Fruit fly (Drosophila melanogaster) whole organism, embryonic: Measurements from ENCODE around the gene Acp29AB.

Source experiments
- ATbp ChIP-seq: fragments of 200-800 bp; sonication (Bioruptor generic); optimal IDR thresholded peaks from 2 replicates; lab custom pipeline; 2017; ENCODE audit warnings: missing biosample characterization, mild to moderate bottlenecking, missing genetic modification characterization, missing genetic modification reagents
- Adf1 ChIP-seq: fragments of 200-800 bp; sonication (Bioruptor generic); IDR thresholded peaks from 2 replicates; pipeline ENCODE4 v1.3.6; 2022; ENCODE audit warnings: missing biosample characterization, missing genetic modification characterization
- B-H2 ChIP-seq: fragments of 200-800 bp; sonication (Bioruptor generic); optimal IDR thresholded peaks from 2 replicates; lab custom pipeline; 2018; ENCODE audit warnings: missing biosample characterization, mild to moderate bottlenecking, missing genetic modification characterization
- BtbVII ChIP-seq: fragments of 200-800 bp; sonication (Bioruptor generic); optimal IDR thresholded peaks from 3 replicates; lab custom pipeline; 2017; ENCODE audit warnings: missing biosample characterization, mild to moderate bottlenecking, missing genetic modification characterization
- CG10543 ChIP-seq: fragments of 200-800 bp; sonication (Bioruptor generic); optimal IDR thresholded peaks from 3 replicates; lab custom pipeline; 2017; ENCODE audit warnings: missing biosample characterization, mild to moderate bottlenecking, missing genetic modification characterization, moderate library complexity
- CG12219 ChIP-seq: fragments of 200-800 bp; sonication (Bioruptor generic); optimal IDR thresholded peaks from 3 replicates; lab custom pipeline; 2018; ENCODE audit warnings: missing biosample characterization, mild to moderate bottlenecking, missing genetic modification characterization
- CG12236 ChIP-seq: fragments of 200-800 bp; sonication (Bioruptor generic); optimal IDR thresholded peaks from 2 replicates; lab custom pipeline; 2016; ENCODE audit warnings: missing biosample characterization, missing genetic modification characterization
- CG13296 ChIP-seq: fragments of 200-800 bp; sonication (Bioruptor generic); optimal IDR thresholded peaks from 3 replicates; lab custom pipeline; 2018; ENCODE audit warnings: missing biosample characterization, mild to moderate bottlenecking, missing genetic modification characterization
- CG14014 ChIP-seq: fragments of 200-800 bp; sonication (Bioruptor generic); IDR thresholded peaks from 2 replicates; pipeline ENCODE4 v1.3.6; 2022; ENCODE audit warnings: missing biosample characterization, missing genetic modification characterization
- CG17359 ChIP-seq: fragments of 200-800 bp; sonication (Bioruptor generic); optimal IDR thresholded peaks from 3 replicates; lab custom pipeline; 2018; ENCODE audit warnings: missing biosample characterization, mild to moderate bottlenecking, missing genetic modification characterization, moderate library complexity
- CG17568 ChIP-seq: fragments of 200-800 bp; sonication (Bioruptor generic); optimal IDR thresholded peaks from 2 replicates; lab custom pipeline; 2018; ENCODE audit warnings: missing biosample characterization, mild to moderate bottlenecking, missing genetic modification characterization, moderate library complexity
- CG2120 ChIP-seq: fragments of 200-800 bp; sonication (Bioruptor generic); optimal IDR thresholded peaks from 3 replicates; lab custom pipeline; 2016; ENCODE audit warnings: missing biosample characterization, missing genetic modification characterization
- CG3281 ChIP-seq: fragments of 200-800 bp; sonication (Bioruptor generic); optimal IDR thresholded peaks from 3 replicates; lab custom pipeline; 2017; ENCODE audit warnings: missing biosample characterization, mild to moderate bottlenecking, missing genetic modification characterization
- CG3995 ChIP-seq: fragments of 200-800 bp; sonication (Bioruptor generic); optimal IDR thresholded peaks from 3 replicates; lab custom pipeline; 2016; ENCODE audit warnings: missing biosample characterization, missing genetic modification characterization
- CG4730 ChIP-seq: fragments of 200-800 bp; sonication (Bioruptor generic); IDR thresholded peaks from 2 replicates; pipeline ENCODE4 v1.3.6; 2022; ENCODE audit warnings: missing biosample characterization, missing genetic modification characterization
- CG6683 ChIP-seq: fragments of 200-800 bp; sonication (Bioruptor generic); optimal IDR thresholded peaks from 2 replicates; lab custom pipeline; 2017; ENCODE audit warnings: missing biosample characterization, mild to moderate bottlenecking, missing genetic modification characterization, missing genetic modification reagents
- CG6765 ChIP-seq: fragments of 200-800 bp; sonication (Bioruptor generic); optimal IDR thresholded peaks from 3 replicates; lab custom pipeline; 2017; ENCODE audit warnings: missing biosample characterization, mild to moderate bottlenecking, missing genetic modification characterization
- CG6854 ChIP-seq: fragments of 200-800 bp; sonication (Bioruptor generic); optimal IDR thresholded peaks from 3 replicates; lab custom pipeline; 2017; ENCODE audit warnings: missing biosample characterization, mild to moderate bottlenecking, missing genetic modification characterization
- CG8924 ChIP-seq: fragments of 200-800 bp; optimal IDR thresholded peaks from 3 replicates; lab custom pipeline; 2019; ENCODE audit warnings: missing biosample characterization, mild to moderate bottlenecking, missing genetic modification characterization, moderate library complexity
- CG9817 ChIP-seq: fragments of 200-800 bp; sonication (Bioruptor generic); optimal IDR thresholded peaks from 2 replicates; lab custom pipeline; 2018; ENCODE audit warnings: missing biosample characterization, mild to moderate bottlenecking, missing genetic modification characterization, moderate library complexity
- CkIIα-i1 ChIP-seq: fragments of 200-800 bp; sonication (Bioruptor generic); IDR thresholded peaks from 2 replicates; pipeline ENCODE4 v1.3.6; 2022; ENCODE audit warnings: missing biosample characterization, missing genetic modification characterization
- CoRest ChIP-seq: fragments of 200-800 bp; sonication (Bioruptor generic); optimal IDR thresholded peaks from 3 replicates; lab custom pipeline; 2018; ENCODE audit warnings: missing biosample characterization, mild to moderate bottlenecking, missing genetic modification characterization, moderate library complexity
- CrebB ChIP-seq: fragments of 200-800 bp; sonication (Bioruptor generic); optimal IDR thresholded peaks from 3 replicates; lab custom pipeline; 2018; ENCODE audit warnings: missing biosample characterization, mild to moderate bottlenecking, missing genetic modification characterization
- Dbx ChIP-seq: fragments of 200-800 bp; sonication (Bioruptor generic); IDR thresholded peaks from 3 replicates; pipeline ENCODE4 v1.3.6; 2022; ENCODE audit warnings: missing biosample characterization, missing genetic modification characterization
- Dek ChIP-seq: fragments of 200-800 bp; sonication (Bioruptor generic); optimal IDR thresholded peaks from 3 replicates; lab custom pipeline; 2019; ENCODE audit warnings: missing biosample characterization, mild to moderate bottlenecking, missing genetic modification characterization, moderate library complexity
- Fer3 ChIP-seq: fragments of 200-800 bp; sonication (Bioruptor generic); optimal IDR thresholded peaks from 2 replicates; lab custom pipeline; 2018; ENCODE audit warnings: missing biosample characterization, mild to moderate bottlenecking, missing genetic modification characterization, moderate library complexity
- HLH3B ChIP-seq: fragments of 200-800 bp; sonication (Bioruptor generic); IDR thresholded peaks from 2 replicates; pipeline ENCODE4 v1.3.6; 2022; ENCODE audit warnings: missing biosample characterization, missing genetic modification characterization
- Hey ChIP-seq: fragments of 200-800 bp; sonication (Bioruptor generic); optimal IDR thresholded peaks from 3 replicates; lab custom pipeline; 2018; ENCODE audit warnings: missing biosample characterization, mild to moderate bottlenecking, missing genetic modification characterization
- Hr39 ChIP-seq: fragments of >200 bp; optimal IDR thresholded peaks from 2 replicates; lab custom pipeline; 2017
- NC2α ChIP-seq: fragments of 200-800 bp; sonication (Bioruptor generic); optimal IDR thresholded peaks from 2 replicates; lab custom pipeline; 2016; ENCODE audit warnings: missing biosample characterization, missing genetic modification characterization
- Nf-YB ChIP-seq: fragments of 200-800 bp; sonication (Bioruptor generic); optimal IDR thresholded peaks from 3 replicates; lab custom pipeline; 2019; ENCODE audit warnings: missing biosample characterization, mild to moderate bottlenecking, missing genetic modification characterization, moderate library complexity
- Rfx ChIP-seq: fragments of 200-800 bp; sonication (Bioruptor generic); IDR thresholded peaks from 2 replicates; pipeline ENCODE4 v1.3.6; 2022; ENCODE audit warnings: missing biosample characterization, missing genetic modification characterization
- Side ChIP-seq: fragments of 200-800 bp; sonication (Bioruptor generic); optimal IDR thresholded peaks from 2 replicates; lab custom pipeline; 2016; ENCODE audit warnings: missing biosample characterization, missing genetic modification characterization
- exex ChIP-seq: fragments of 200-800 bp; sonication (Bioruptor generic); optimal IDR thresholded peaks from 4 replicates; lab custom pipeline; 2018; ENCODE audit warnings: missing biosample characterization, mild to moderate bottlenecking, missing genetic modification characterization, moderate library complexity
- fru ChIP-seq: fragments of >200 bp; optimal IDR thresholded peaks from 2 replicates; lab custom pipeline; 2017
- gem ChIP-seq: fragments of 200-800 bp; sonication (Bioruptor generic); optimal IDR thresholded peaks from 2 replicates; lab custom pipeline; 2019; ENCODE audit warnings: missing biosample characterization, mild to moderate bottlenecking, missing genetic modification characterization, moderate library complexity
- grau ChIP-seq: fragments of 200-800 bp; optimal IDR thresholded peaks from 3 replicates; lab custom pipeline; 2019; ENCODE audit warnings: missing biosample characterization, mild to moderate bottlenecking, missing genetic modification characterization, moderate library complexity
- grn ChIP-seq: fragments of 200-800 bp; sonication (Bioruptor generic); optimal IDR thresholded peaks from 3 replicates; lab custom pipeline; 2017; ENCODE audit warnings: missing biosample characterization, missing genetic modification characterization
- hb ChIP-seq: fragments of 200-800 bp; sonication (Bioruptor generic); IDR thresholded peaks from 3 replicates; pipeline ENCODE4 v1.3.6; 2022; ENCODE audit warnings: missing biosample characterization, missing genetic modification characterization; ENCODE audit not compliant: partially characterized antibody
- her ChIP-seq: fragments of 200-800 bp; sonication (Bioruptor generic); optimal IDR thresholded peaks from 2 replicates; lab custom pipeline; 2016; ENCODE audit warnings: missing biosample characterization, missing genetic modification characterization
- hkb ChIP-seq, 2 experiments: fragments of 200-800 bp in 1 of 2; fragments of >200 bp in 1 of 2; sonication (Bioruptor generic) in 1 of 2; IDR thresholded peaks in 1 of 2; optimal IDR thresholded peaks in 1 of 2; 2 replicates each; pipeline versions ENCODE4 v1.3.6 to Lab custom; 2017 to 2022; ENCODE audit warnings: missing biosample characterization in 1 of 2, missing genetic modification characterization in 1 of 2
- luna ChIP-seq: fragments of 200-800 bp; sonication (Bioruptor generic); optimal IDR thresholded peaks from 2 replicates; lab custom pipeline; 2016; ENCODE audit warnings: missing biosample characterization, missing genetic modification characterization
- mirr ChIP-seq: fragments of 200-800 bp; sonication (Bioruptor generic); optimal IDR thresholded peaks from 3 replicates; lab custom pipeline; 2018; ENCODE audit warnings: missing biosample characterization, mild to moderate bottlenecking, missing genetic modification characterization
- org-1 ChIP-seq: fragments of 200-800 bp; sonication (Bioruptor generic); optimal IDR thresholded peaks from 2 replicates; lab custom pipeline; 2017; ENCODE audit warnings: missing biosample characterization, missing genetic modification characterization
- pho ChIP-seq: fragments of 200-800 bp; sonication (Bioruptor generic); optimal IDR thresholded peaks from 2 replicates; lab custom pipeline; 2016; ENCODE audit warnings: missing biosample characterization, missing genetic modification characterization
- pita ChIP-seq: fragments of 200-800 bp; sonication (Bioruptor generic); optimal IDR thresholded peaks from 2 replicates; lab custom pipeline; 2017; ENCODE audit warnings: missing biosample characterization, mild to moderate bottlenecking, missing genetic modification characterization
- so ChIP-seq: fragments of 200-800 bp; sonication (Bioruptor generic); IDR thresholded peaks from 3 replicates; pipeline ENCODE4 v1.3.6; 2022; ENCODE audit warnings: missing biosample characterization, missing genetic modification characterization

The Acp29AB gene

DNA sequence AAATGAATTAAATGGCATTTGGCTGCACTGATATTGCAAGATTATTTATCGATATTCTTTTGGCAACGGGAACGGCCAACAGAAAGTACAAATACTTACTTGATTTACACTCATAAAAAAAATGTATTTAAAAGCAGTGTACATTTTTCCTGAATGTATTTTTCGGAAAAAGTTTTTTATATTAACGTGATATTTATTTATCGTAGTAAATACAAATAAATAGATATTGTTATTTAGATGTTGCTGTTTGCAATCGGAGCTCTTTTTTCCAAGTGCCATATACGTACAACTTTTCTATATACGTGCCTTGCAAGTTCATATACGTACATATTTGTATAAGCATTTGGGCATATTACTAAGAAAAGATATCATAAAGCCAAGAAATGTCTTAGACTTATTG, 41.7 kb downstream of the Acp29AB start (continued):
- no peak for TF ChIP-seq CG10543 (GFP tag; lab: Kevin White, UChicago)
- peak; percentile 14 for TF ChIP-seq gem (tag; lab: Kevin White, UChicago)
- TF ChIP-seq CG12236 = no peak

DNA sequence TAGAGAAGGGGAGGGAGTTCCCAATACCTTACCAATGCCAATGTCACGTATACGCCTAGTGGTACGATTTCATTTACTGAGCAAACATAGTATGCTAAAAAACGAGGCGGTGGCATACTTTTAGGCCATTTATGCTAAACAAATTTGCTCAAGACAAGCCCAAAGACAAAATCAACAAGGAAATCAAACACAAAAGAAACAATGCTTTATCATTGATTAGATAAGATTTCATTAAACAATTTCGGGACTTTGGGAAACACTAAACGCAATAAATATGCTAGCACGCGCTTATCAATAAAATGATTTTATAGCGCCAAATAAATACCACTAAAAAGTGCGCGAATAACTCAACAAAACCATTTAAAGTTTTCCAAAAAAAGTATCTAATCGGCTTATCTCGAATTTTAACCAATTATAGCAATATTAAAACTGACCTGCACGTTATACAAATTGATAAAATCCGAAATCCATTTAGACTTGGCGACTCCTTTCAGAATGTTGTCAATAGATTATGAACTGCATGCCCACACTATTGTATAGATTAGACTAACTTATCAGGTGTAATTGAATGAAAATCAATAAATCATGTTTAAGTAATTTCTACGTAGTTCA, 42.4 kb downstream of the Acp29AB start:
- TF ChIP-seq Nf-YB (GFP tag; lab: Kevin White, UChicago) = peak; percentile 3
- TF ChIP-seq CG13296 (GFP tag; lab: Kevin White, UChicago) = peak; percentile 74
- TF ChIP-seq CG17359 (tag; lab: Kevin White, UChicago) = peak; percentile 59
- TF ChIP-seq Side = peak; percentile 16
- peak; percentile 60 for TF ChIP-seq CG3281 (GFP tag; lab: Kevin White, UChicago)
- peak; percentile 57 for TF ChIP-seq BtbVII (GFP tag; lab: Kevin White, UChicago)
- TF ChIP-seq grn (GFP tag; lab: Kevin White, UChicago) = peak; percentile 74
- TF ChIP-seq Dbx (GFP tag; lab: Robert Waterston, UW) = peak; percentile 25; the same call in 1 of the 3 replicates
- TF ChIP-seq CG9817 = peak; percentile 12
- peak; percentile 36 for TF ChIP-seq CG2120
- peak; percentile 28 for TF ChIP-seq her (GFP tag; lab: Kevin White, UChicago)
- no peak for TF ChIP-seq NC2α (GFP tag; lab: Kevin White, UChicago)
- TF ChIP-seq CG6854 (GFP tag; lab: Kevin White, UChicago) = peak; percentile 13
- peak; percentile 50 for TF ChIP-seq gem (tag; lab: Kevin White, UChicago)
- TF ChIP-seq Dek (tag; lab: Kevin White, UChicago) = peak; percentile 41
- TF ChIP-seq CG10543 (GFP tag; lab: Kevin White, UChicago) = peak; percentile 51
- no peak for TF ChIP-seq Hr39 (lab: Kevin White, UChicago)
- no peak; the same call in 1 of the 2 replicates for TF ChIP-seq Rfx
- TF ChIP-seq CG6683 = peak; percentile 2
- TF ChIP-seq Fer3 (tag; lab: Kevin White, UChicago) = peak; percentile 54
- TF ChIP-seq CrebB (tag; lab: Kevin White, UChicago) = peak; percentile 71
- TF ChIP-seq CoRest (tag; lab: Kevin White, UChicago) = peak; percentile 33
- no peak for TF ChIP-seq Adf1
- TF ChIP-seq CG14014 (GFP tag; lab: Robert Waterston, UW) = peak; percentile 52; the same call in 1 of the 2 replicates
- TF ChIP-seq CG8924 = peak; percentile 26
- peak; percentile 39 for TF ChIP-seq CG12219 (GFP tag; lab: Kevin White, UChicago)
- peak; percentile 88 for TF ChIP-seq exex
- TF ChIP-seq org-1 (GFP tag; lab: Kevin White, UChicago) = peak; percentile 22
- no peak for TF ChIP-seq hkb (optimal IDR thresholded peaks at IDR 0.05; lab: Kevin White, UChicago)
- peak; percentile 72 for TF ChIP-seq hkb (GFP tag; IDR thresholded peaks at IDR 0.05; lab: Robert Waterston, UW)
- TF ChIP-seq B-H2 (GFP tag; lab: Kevin White, UChicago) = peak; percentile 49
- TF ChIP-seq HLH3B = peak; percentile 29; the same call in 1 of the 2 replicates
- TF ChIP-seq luna = peak; percentile 35
- TF ChIP-seq pho = no peak
- TF ChIP-seq CG17568 (GFP tag; lab: Kevin White, UChicago) = peak; percentile 54
- TF ChIP-seq mirr (GFP tag; lab: Kevin White, UChicago) = peak; percentile 73
- peak; percentile 6; the same call in 1 of the 2 replicates for TF ChIP-seq CG4730
- no peak for TF ChIP-seq hb (GFP tag; lab: Robert Waterston, UW)
- no peak for TF ChIP-seq fru (lab: Kevin White, UChicago)
- no peak for TF ChIP-seq pita
- 0 out of 3 replicates have a peak, but pooled peaks have one; percentile 36 for TF ChIP-seq so
- TF ChIP-seq grau (tag; lab: Kevin White, UChicago) = peak; percentile 25
- TF ChIP-seq ATbp (GFP tag; lab: Kevin White, UChicago) = peak; percentile 80
- no peak for TF ChIP-seq CG3995 (GFP tag; lab: Kevin White, UChicago)
- peak; percentile 26 for TF ChIP-seq CG6765
- TF ChIP-seq Hey (tag; lab: Kevin White, UChicago) = peak; percentile 31
- TF ChIP-seq CkIIα-i1 (GFP tag; lab: Robert Waterston, UW) = no peak
